Worm (Caenorhabditis elegans) whole organism, midembryonic: ENCODE results near the gene T28A11.2.

Source experiments
- T22C8.4 ChIP-seq: fragments of 200-800 bp; sonication (Bioruptor generic); IDR thresholded peaks from 2 replicates; pipeline ENCODE4 v1.3.6; 2022; ENCODE audit warnings: missing genetic modification characterization, missing compliant biosample characterization
- cog-1 ChIP-seq: sonication (generic microtip); optimal IDR thresholded peaks from 2 replicates; lab custom pipeline; 2016; ENCODE audit warnings: missing genetic modification characterization, missing compliant biosample characterization
- flt-1 ChIP-seq: fragments of 200-800 bp; sonication (Bioruptor generic); IDR thresholded peaks from 2 replicates; pipeline ENCODE4 v1.3.6; 2022; ENCODE audit warnings: missing genetic modification characterization, missing compliant biosample characterization
- klf-2 ChIP-seq: fragments of 200-800 bp; sonication (Bioruptor generic); conservative IDR thresholded peaks from 2 replicates; pipeline ENCODE4 v1.3.6; 2022; ENCODE audit warnings: missing genetic modification reagents, missing genetic modification characterization, missing compliant biosample characterization
- med-1 ChIP-seq: sonication (generic microtip); optimal IDR thresholded peaks from 2 replicates; lab custom pipeline; 2017; ENCODE audit warnings: missing genetic modification characterization, mild to moderate bottlenecking, missing compliant biosample characterization, antibody characterized with exemption, missing genetic modification reagents; ENCODE audit not compliant: insufficient read depth
- ref-1 ChIP-seq: fragments of 200-800 bp; sonication (Bioruptor generic); conservative IDR thresholded peaks from 2 replicates; pipeline ENCODE4 v1.3.6; 2022; ENCODE audit warnings: missing genetic modification reagents, missing genetic modification characterization, missing compliant biosample characterization
- tab-1 ChIP-seq: fragments of 200-800 bp; sonication (Bioruptor generic); IDR thresholded peaks from 2 replicates; pipeline ENCODE4 v1.3.6; 2022; ENCODE audit warnings: missing genetic modification characterization, missing compliant biosample characterization
- ztf-23 ChIP-seq: fragments of 200-800 bp; sonication (Bioruptor generic); IDR thresholded peaks from 2 replicates; pipeline ENCODE4 v1.3.6; 2022; ENCODE audit warnings: missing genetic modification reagents, missing genetic modification characterization, missing compliant biosample characterization
- ztf-29 ChIP-seq: fragments of 200-800 bp; sonication (Bioruptor generic); IDR thresholded peaks from 2 replicates; pipeline ENCODE4 v1.3.6; 2022; ENCODE audit warnings: missing genetic modification reagents, missing genetic modification characterization, missing compliant biosample characterization

The T28A11.2 gene

DNA sequence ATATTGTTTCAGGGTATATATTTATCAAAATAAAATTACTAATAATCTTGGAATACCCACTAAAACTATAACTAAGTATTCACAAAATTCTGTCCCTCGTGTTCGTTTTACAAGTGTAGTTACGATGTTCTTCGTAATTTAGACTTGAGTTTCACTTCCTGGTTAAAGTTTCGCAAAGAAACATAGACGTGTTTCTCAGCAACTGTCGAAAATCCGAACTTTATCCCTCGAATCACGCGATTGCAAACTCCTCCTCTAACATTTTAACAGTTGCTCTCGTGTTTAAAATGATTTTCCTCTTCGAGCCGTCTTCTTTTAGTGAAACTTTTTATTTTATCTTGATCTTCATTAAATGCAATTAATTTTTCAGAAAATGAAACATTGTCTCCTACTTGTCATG, at the start of gene T28A11.2:
Gene T28A11.2, plus strand, starts transcription at position 371 of the 400 bp plus-strand sequence.
- TF ChIP-seq ztf-23 (GFP tag; lab: Robert Waterston, UW) (no peak), cog-1 (tag; lab: Kevin White, UChicago) (no peak), klf-2 (GFP tag; lab: Robert Waterston, UW) (no peak)

- TF ChIP-seq ztf-23 (GFP tag; lab: Robert Waterston, UW): no peak
These were observed 49.6 kb upstream of the T28A11.2 start, which contains the start of gene K08D9.10 for ce11 chrV:3230597-3230996. TSS of gene K08D9.10 (plus strand) at chrV:3230897.

ce11 chrV:3234887-3235286, 45.3 kb upstream of the T28A11.2 start, which contains the start of gene K08D9.6:
TSS of gene K08D9.6 (minus strand) at chrV:3234987.
- TF ChIP-seq ztf-29 (GFP tag; lab: Robert Waterston, UW): no peak
- no peak for TF ChIP-seq med-1 (GFP tag; lab: Kevin White, UChicago)
- TF ChIP-seq ref-1 (GFP tag; lab: Robert Waterston, UW): no peak
- TF ChIP-seq klf-2 (GFP tag; lab: Robert Waterston, UW): no peak
- TF ChIP-seq flt-1 (GFP tag; lab: Robert Waterston, UW): no peak
- TF ChIP-seq T22C8.4 (GFP tag; lab: Robert Waterston, UW): no peak
- no peak for TF ChIP-seq ztf-23 (GFP tag; lab: Robert Waterston, UW)
- no peak for TF ChIP-seq cog-1 (tag; lab: Kevin White, UChicago)
- no peak for TF ChIP-seq tab-1 (GFP tag; lab: Robert Waterston, UW)

- TF ChIP-seq T22C8.4 (GFP tag; lab: Robert Waterston, UW) (no peak), med-1 (GFP tag; lab: Kevin White, UChicago) (no peak), klf-2 (GFP tag; lab: Robert Waterston, UW) (no peak), ref-1 (GFP tag; lab: Robert Waterston, UW) (no peak), cog-1 (tag; lab: Kevin White, UChicago) (no peak), flt-1 (GFP tag; lab: Robert Waterston, UW) (no peak), tab-1 (GFP tag; lab: Robert Waterston, UW) (no peak), ztf-23 (GFP tag; lab: Robert Waterston, UW) (no peak), ztf-29 (GFP tag; lab: Robert Waterston, UW) (no peak)
These were observed 43.6 kb upstream of the T28A11.2 start, which contains the start of the genes K08D9.9 and str-16 for ce11 chrV:3236610-3237009. TSS of gene K08D9.9 (minus strand) at chrV:3236710. TSS of gene str-16 (plus strand) at chrV:3236875.

- TF ChIP-seq flt-1 (GFP tag; lab: Robert Waterston, UW) (no peak), med-1 (GFP tag; lab: Kevin White, UChicago) (no peak), klf-2 (GFP tag; lab: Robert Waterston, UW) (no peak), ztf-29 (GFP tag; lab: Robert Waterston, UW) (no peak), T22C8.4 (GFP tag; lab: Robert Waterston, UW) (no peak), tab-1 (GFP tag; lab: Robert Waterston, UW) (no peak), ref-1 (GFP tag; lab: Robert Waterston, UW) (no peak), ztf-23 (GFP tag; lab: Robert Waterston, UW) (no peak), cog-1 (tag; lab: Kevin White, UChicago) (no peak)
These were observed 39.0 kb upstream of the T28A11.2 start, which contains the start of gene srj-11 for ce11 chrV:3241175-3241574. TSS of gene srj-11 (plus strand) at chrV:3241424.

ce11 chrV:3242984-3243383, 37.2 kb upstream of the T28A11.2 start, which contains the start of gene gst-23:
TSS of gene gst-23 (plus strand) at chrV:3243284.
- TF ChIP-seq flt-1 (GFP tag; lab: Robert Waterston, UW) (no peak), med-1 (GFP tag; lab: Kevin White, UChicago) (no peak), klf-2 (GFP tag; lab: Robert Waterston, UW) (no peak), ztf-23 (GFP tag; lab: Robert Waterston, UW) (no peak), cog-1 (tag; lab: Kevin White, UChicago) (no peak), ztf-29 (GFP tag; lab: Robert Waterston, UW) (no peak), ref-1 (GFP tag; lab: Robert Waterston, UW) (no peak), tab-1 (GFP tag; lab: Robert Waterston, UW) (no peak), T22C8.4 (GFP tag; lab: Robert Waterston, UW) (no peak)

DNA sequence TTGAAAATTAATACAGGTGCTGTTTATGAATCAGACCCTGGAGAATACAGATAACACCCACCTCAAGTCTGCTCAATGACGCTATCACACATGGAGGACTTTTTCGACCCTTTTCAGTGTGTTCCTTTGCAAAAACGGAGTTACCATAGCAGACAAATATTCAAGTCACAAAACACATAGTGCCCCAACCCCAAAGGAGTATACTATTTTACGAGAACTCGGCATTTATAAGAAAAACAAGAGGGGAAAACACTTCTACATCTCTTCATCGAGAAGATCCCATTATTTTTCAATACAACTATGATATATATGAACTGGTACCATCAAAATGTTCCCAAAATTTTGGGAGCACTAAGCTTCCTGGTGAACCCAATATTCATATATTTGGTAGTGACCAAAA, 35.5 kb upstream of the T28A11.2 start, which contains the start of gene srj-7:
Gene srj-7, plus strand, starts transcription at position 301 of the 400 bp plus-strand sequence.
- TF ChIP-seq flt-1 (GFP tag; lab: Robert Waterston, UW) (no peak), ztf-23 (GFP tag; lab: Robert Waterston, UW) (no peak), med-1 (GFP tag; lab: Kevin White, UChicago) (no peak), tab-1 (GFP tag; lab: Robert Waterston, UW) (no peak), T22C8.4 (GFP tag; lab: Robert Waterston, UW) (no peak), ref-1 (GFP tag; lab: Robert Waterston, UW) (no peak), ztf-29 (GFP tag; lab: Robert Waterston, UW) (no peak), cog-1 (tag; lab: Kevin White, UChicago) (no peak), klf-2 (GFP tag; lab: Robert Waterston, UW) (no peak)

DNA sequence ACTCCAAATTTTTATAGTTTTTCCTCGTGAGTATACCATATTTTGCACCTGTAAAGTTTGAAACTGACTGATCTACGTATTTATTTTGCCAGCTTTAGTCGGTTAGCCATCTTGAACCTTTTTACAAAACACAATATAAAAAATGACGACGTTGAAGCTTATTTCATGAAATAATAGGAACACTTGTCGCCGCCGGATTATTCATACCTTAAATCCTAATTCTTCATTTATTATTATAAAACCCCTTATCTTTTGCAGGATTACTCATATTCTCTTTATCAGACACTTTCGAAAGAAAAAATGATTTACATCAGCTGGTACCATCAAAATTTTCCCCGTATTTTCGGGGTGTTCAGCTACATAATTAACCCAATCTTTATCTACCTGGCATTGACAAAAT, 32.7 kb upstream of the T28A11.2 start, which contains the start of gene srj-8:
Gene srj-8, plus strand, starts transcription at position 301 of the 400 bp plus-strand sequence.
- no peak for TF ChIP-seq cog-1 (tag; lab: Kevin White, UChicago)
- no peak for TF ChIP-seq flt-1 (GFP tag; lab: Robert Waterston, UW)
- no peak for TF ChIP-seq ztf-23 (GFP tag; lab: Robert Waterston, UW)

DNA sequence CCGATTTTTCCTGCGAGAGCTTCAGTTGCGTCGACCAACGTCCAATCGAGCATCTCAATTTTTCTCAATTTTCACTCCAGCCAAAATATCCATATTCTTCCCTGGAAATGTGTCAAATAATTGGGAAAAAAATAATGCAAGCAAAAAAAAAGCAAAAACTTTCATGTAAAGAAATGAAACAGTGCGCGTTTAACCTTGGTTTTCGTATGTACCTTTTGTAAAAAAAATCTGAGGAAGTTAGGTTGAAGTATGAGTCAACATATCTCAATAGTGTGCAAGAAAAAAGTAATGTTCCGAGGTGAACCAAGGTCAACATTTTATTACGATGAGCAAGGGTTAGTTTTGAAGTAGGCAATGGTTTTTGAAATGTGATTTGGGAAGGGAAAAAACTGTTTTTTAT, 30.0 kb upstream of the T28A11.2 start, which contains the start of gene T28A11.13:
Gene T28A11.13, minus strand, starts transcription at position 101 of the 400 bp plus-strand sequence.
- no peak for TF ChIP-seq cog-1 (tag; lab: Kevin White, UChicago)
- no peak for TF ChIP-seq med-1 (GFP tag; lab: Kevin White, UChicago)
- no peak for TF ChIP-seq ref-1 (GFP tag; lab: Robert Waterston, UW)
- no peak for TF ChIP-seq ztf-23 (GFP tag; lab: Robert Waterston, UW)
